Fruit fly (Drosophila melanogaster) whole organism, prepupa: Measurements from ENCODE around the gene CG31705.

ENCODE experiments used
- CG6792 ChIP-seq: fragments of 200-800 bp; sonication (Bioruptor generic); optimal IDR thresholded peaks from 3 replicates; lab custom pipeline; 2016; ENCODE audit warnings: missing biosample characterization, missing genetic modification characterization
- CG8632 ChIP-seq: fragments of 200-800 bp; sonication (Bioruptor generic); optimal IDR thresholded peaks from 3 replicates; lab custom pipeline; 2016; ENCODE audit warnings: missing biosample characterization, missing genetic modification characterization
- CG9139 ChIP-seq: fragments of 200-800 bp; sonication (Bioruptor generic); optimal IDR thresholded peaks from 3 replicates; lab custom pipeline; 2017; ENCODE audit warnings: missing biosample characterization, mild to moderate bottlenecking, missing genetic modification characterization
- cyc ChIP-seq: fragments of 200-800 bp; sonication (Bioruptor generic); optimal IDR thresholded peaks from 3 replicates; lab custom pipeline; 2016; ENCODE audit warnings: missing biosample characterization, missing genetic modification characterization
- esn ChIP-seq: fragments of 200-800 bp; sonication (Bioruptor generic); optimal IDR thresholded peaks from 2 replicates; lab custom pipeline; 2016; ENCODE audit warnings: missing biosample characterization, mild to moderate bottlenecking, missing genetic modification characterization, moderate library complexity
- lz ChIP-seq: fragments of 200-800 bp; sonication (Bioruptor generic); optimal IDR thresholded peaks from 3 replicates; lab custom pipeline; 2016; ENCODE audit warnings: missing biosample characterization, missing genetic modification characterization

dm6 chr2L:11502698-11503097, 25.3 kb downstream of the CG31705 start:
- TF ChIP-seq esn (GFP tag; lab: Kevin White, UChicago) = no peak
- no peak for TF ChIP-seq cyc (GFP tag; lab: Kevin White, UChicago)
- TF ChIP-seq lz (GFP tag; lab: Kevin White, UChicago) = no peak
- no peak for TF ChIP-seq CG9139
- TF ChIP-seq CG8632 = no peak
- no peak for TF ChIP-seq CG6792
